Fruit fly (Drosophila melanogaster) S2 (cell line): ENCODE data around the gene CG16952.

Experiments
- CG8478 ChIP-seq: fragments of >200 bp; optimal IDR thresholded peaks from 2 replicates; lab custom pipeline; 2018
- CTCF ChIP-seq, 2 experiments: fragments of >200 bp; optimal IDR thresholded peaks; 2 replicates each; lab custom pipeline; 2018

dm6 chrX:15875569-15875968 is 5.6 kb downstream of the CG16952 start:
- no peak for TF ChIP-seq CG8478 (lab: Kevin White, UChicago)
- no peak for TF ChIP-seq CTCF (optimal IDR thresholded peaks at IDR 0.05; lab: Kevin White, UChicago)
